Worm (Caenorhabditis elegans): ENCODE measurements around the gene sri-28.

Gene sri-28

ce11 chrII:3056266-3056872 lies 7.9 kb downstream of the sri-28 start, which contains the start of gene lin-8:
TSS of gene lin-8 (plus strand) at chrII:3056822.
- no peak for TF ChIP-seq snpc-4 (tag; optimal IDR thresholded peaks at IDR 0.05)

- no peak for TF ChIP-seq elt-3 (tag; optimal IDR thresholded peaks at IDR 0.05)
- no peak for TF ChIP-seq nhr-67 (tag; optimal IDR thresholded peaks at IDR 0.05)
- TF ChIP-seq pha-4 (tag; optimal IDR thresholded peaks at IDR 0.05), result no peak
These were observed 12.3 kb downstream of the sri-28 start, which contains the start of gene Y25C1A.6 for ce11 chrII:3060782-3061181. TSS of gene Y25C1A.6 (plus strand) at chrII:3061082.

- TF ChIP-seq unc-62 (GFP tag; optimal IDR thresholded peaks at IDR 0.05) (no peak), nhr-77 (tag; optimal IDR thresholded peaks at IDR 0.05) (no peak), ZK546.5 (tag; optimal IDR thresholded peaks at IDR 0.05) (no peak), fkh-10 (GFP tag; optimal IDR thresholded peaks at IDR 0.05) (no peak), daf-12 (tag; optimal IDR thresholded peaks at IDR 0.05) (no peak), ceh-16 (tag; optimal IDR thresholded peaks at IDR 0.05) (no peak), pha-4 (tag; optimal IDR thresholded peaks at IDR 0.05) (no peak), tbx-2 (tag; optimal IDR thresholded peaks at IDR 0.05) (no peak), egl-27 (tag; optimal IDR thresholded peaks at IDR 0.05) (no peak), nhr-237 (tag; optimal IDR thresholded peaks at IDR 0.05) (no peak), mdl-1 (tag; optimal IDR thresholded peaks at IDR 0.05) (no peak), ceh-9 (tag; optimal IDR thresholded peaks at IDR 0.05) (no peak), lin-15B (tag; optimal IDR thresholded peaks at IDR 0.05) (no peak)
These were observed 13.1 kb downstream of the sri-28 start for ce11 chrII:3061605-3062004.

- TF ChIP-seq nhr-77 (tag; optimal IDR thresholded peaks at IDR 0.05) (no peak), nfya-1 (tag; optimal IDR thresholded peaks at IDR 0.05; ENCODE audit: insufficient read depth) (peak; percentile 27), ceh-28 (tag; optimal IDR thresholded peaks at IDR 0.05) (peak; percentile 81), tbx-2 (tag; optimal IDR thresholded peaks at IDR 0.05) (no peak), pqm-1 (tag; optimal IDR thresholded peaks at IDR 0.05) (peak; percentile 17), pha-4 (tag; optimal IDR thresholded peaks at IDR 0.05) (peak; percentile 36), elt-2 (tag; optimal IDR thresholded peaks at IDR 0.05) (peak; percentile 69)
These were observed 13.7 kb downstream of the sri-28 start for ce11 chrII:3062222-3062621.

ce11 chrII:3062876-3063275 lies 14.4 kb downstream of the sri-28 start:
- no peak for TF ChIP-seq unc-39 (tag; optimal IDR thresholded peaks at IDR 0.05)
- TF ChIP-seq jun-1 (tag; optimal IDR thresholded peaks at IDR 0.05), result no peak
- no peak for TF ChIP-seq aly-2 (tag; optimal IDR thresholded peaks at IDR 0.05)
- TF ChIP-seq nhr-67 (tag; optimal IDR thresholded peaks at IDR 0.05), result no peak
- TF ChIP-seq ztf-11 (tag; optimal IDR thresholded peaks at IDR 0.05), result no peak
- peak; percentile 82 for TF ChIP-seq ceh-28 (tag; optimal IDR thresholded peaks at IDR 0.05)
- no peak for TF ChIP-seq skn-1 (tag; optimal IDR thresholded peaks at IDR 0.05)

- TF ChIP-seq ceh-28 (tag; optimal IDR thresholded peaks at IDR 0.05) (peak; percentile 98), unc-62 (GFP tag; optimal IDR thresholded peaks at IDR 0.05) (no peak)
These were observed 14.9 kb downstream of the sri-28 start for ce11 chrII:3063366-3063765.

- TF ChIP-seq ceh-28 (tag; optimal IDR thresholded peaks at IDR 0.05), result peak; percentile 96
- no peak for TF ChIP-seq nhr-237 (tag; optimal IDR thresholded peaks at IDR 0.05)
- no peak for TF ChIP-seq R02D3.7 (tag; optimal IDR thresholded peaks at IDR 0.05)
These were observed 15.5 kb downstream of the sri-28 start for ce11 chrII:3063984-3064383.

ce11 chrII:3064631-3065030 lies 16.2 kb downstream of the sri-28 start:
- TF ChIP-seq pqm-1 (tag; optimal IDR thresholded peaks at IDR 0.05), result no peak
- no peak for TF ChIP-seq snpc-4 (tag; optimal IDR thresholded peaks at IDR 0.05)
- no peak for TF ChIP-seq lin-39 (tag; optimal IDR thresholded peaks at IDR 0.05)
- no peak for TF ChIP-seq eor-1 (tag; optimal IDR thresholded peaks at IDR 0.05)
- TF ChIP-seq ama-1 (optimal IDR thresholded peaks at IDR 0.05), result no peak
- TF ChIP-seq ceh-28 (tag; optimal IDR thresholded peaks at IDR 0.05), result peak; percentile 97
